Fruit fly (Drosophila melanogaster) whole organism, embryonic: ENCODE data around the gene synr.

Source experiments
- Blimp-1 ChIP-seq: fragments of 200-800 bp; sonication (Bioruptor generic); optimal IDR thresholded peaks from 3 replicates; lab custom pipeline; 2018; ENCODE audit warnings: missing biosample characterization, missing genetic modification characterization, mild to moderate bottlenecking, moderate library complexity, missing genetic modification reagents
- CG10979 ChIP-seq: fragments of 200-800 bp; sonication (Bioruptor generic); optimal IDR thresholded peaks from 2 replicates; lab custom pipeline; 2018; ENCODE audit warnings: missing biosample characterization, mild to moderate bottlenecking, missing genetic modification characterization, moderate library complexity
- CG11456 ChIP-seq: fragments of 200-800 bp; sonication (Bioruptor generic); IDR thresholded peaks from 3 replicates; pipeline ENCODE4 v1.3.6; 2022; ENCODE audit warnings: missing biosample characterization, missing genetic modification characterization
- CG13287 ChIP-seq: fragments of 200-800 bp; sonication (Bioruptor generic); IDR thresholded peaks from 2 replicates; pipeline ENCODE4 v1.3.6; 2022; ENCODE audit warnings: missing biosample characterization, missing genetic modification characterization; ENCODE audit not compliant: partially characterized antibody
- CG13624 ChIP-seq: fragments of 200-800 bp; sonication (Bioruptor generic); optimal IDR thresholded peaks from 2 replicates; lab custom pipeline; 2016; ENCODE audit warnings: missing biosample characterization, missing genetic modification characterization
- CG14014 ChIP-seq: fragments of 200-800 bp; sonication (Bioruptor generic); IDR thresholded peaks from 2 replicates; pipeline ENCODE4 v1.3.6; 2022; ENCODE audit warnings: missing biosample characterization, missing genetic modification characterization
- CG15011 ChIP-seq: fragments of 200-800 bp; sonication (Bioruptor generic); optimal IDR thresholded peaks from 3 replicates; lab custom pipeline; 2018; ENCODE audit warnings: missing biosample characterization, mild to moderate bottlenecking, missing genetic modification characterization
- CG16813 ChIP-seq: fragments of 200-800 bp; sonication (Bioruptor generic); IDR thresholded peaks from 3 replicates; pipeline ENCODE4 v1.3.6; 2022; ENCODE audit warnings: missing biosample characterization, missing genetic modification characterization; ENCODE audit not compliant: partially characterized antibody
- CG16815 ChIP-seq: fragments of 200-800 bp; sonication (Bioruptor generic); optimal IDR thresholded peaks from 3 replicates; lab custom pipeline; 2017; ENCODE audit warnings: missing biosample characterization, mild to moderate bottlenecking, missing genetic modification characterization
- CG17186 ChIP-seq: fragments of 200-800 bp; sonication (Bioruptor generic); optimal IDR thresholded peaks from 3 replicates; lab custom pipeline; 2017; ENCODE audit warnings: missing biosample characterization, missing genetic modification reagents, missing genetic modification characterization
- CG17385 ChIP-seq: fragments of 200-800 bp; sonication (Bioruptor generic); optimal IDR thresholded peaks from 3 replicates; lab custom pipeline; 2018; ENCODE audit warnings: missing biosample characterization, mild to moderate bottlenecking, missing genetic modification characterization
- CG31441 ChIP-seq: fragments of 200-800 bp; sonication (Bioruptor generic); IDR thresholded peaks from 2 replicates; pipeline ENCODE4 v1.3.6; 2022; ENCODE audit warnings: missing biosample characterization, missing genetic modification characterization
- CG34422 ChIP-seq: fragments of 200-800 bp; sonication (Bioruptor generic); IDR thresholded peaks from 3 replicates; pipeline ENCODE4 v1.3.6; 2022; ENCODE audit warnings: missing biosample characterization, missing genetic modification characterization
- CG3726 ChIP-seq: fragments of 200-800 bp; sonication (Bioruptor generic); IDR thresholded peaks from 3 replicates; pipeline ENCODE4, ENCODE4 v1.3.6; 2022; ENCODE audit warnings: missing biosample characterization, missing genetic modification characterization
- CG4617 ChIP-seq: fragments of 200-800 bp; sonication (Bioruptor generic); optimal IDR thresholded peaks from 3 replicates; lab custom pipeline; 2016; ENCODE audit warnings: missing biosample characterization, missing genetic modification characterization, borderline replicate concordance
- CG8281 ChIP-seq: fragments of 200-800 bp; sonication (Bioruptor generic); optimal IDR thresholded peaks from 2 replicates; lab custom pipeline; 2018; ENCODE audit warnings: missing biosample characterization, mild to moderate bottlenecking, missing genetic modification characterization, moderate library complexity
- CG9817 ChIP-seq: fragments of 200-800 bp; sonication (Bioruptor generic); optimal IDR thresholded peaks from 2 replicates; lab custom pipeline; 2018; ENCODE audit warnings: missing biosample characterization, mild to moderate bottlenecking, missing genetic modification characterization, moderate library complexity
- Dek ChIP-seq: fragments of 200-800 bp; sonication (Bioruptor generic); optimal IDR thresholded peaks from 3 replicates; lab custom pipeline; 2019; ENCODE audit warnings: missing biosample characterization, mild to moderate bottlenecking, missing genetic modification characterization, moderate library complexity
- Ets97D ChIP-seq: fragments of 200-800 bp; sonication (Bioruptor generic); optimal IDR thresholded peaks from 3 replicates; lab custom pipeline; 2016; ENCODE audit warnings: missing biosample characterization, missing genetic modification characterization
- Fer1 ChIP-seq: fragments of 200-800 bp; sonication (Bioruptor generic); optimal IDR thresholded peaks from 2 replicates; lab custom pipeline; 2017; ENCODE audit warnings: missing biosample characterization, mild to moderate bottlenecking, missing genetic modification characterization
- Hr51 ChIP-seq, 2 experiments: fragments of 200-800 bp; sonication (Bioruptor generic); optimal IDR thresholded peaks; 2 replicates in 1 of 2; 3 replicates in 1 of 2; lab custom pipeline; 2016 to 2018; ENCODE audit warnings: missing biosample characterization in 2 of 2, missing genetic modification characterization in 2 of 2, mild to moderate bottlenecking in 1 of 2, moderate library complexity in 1 of 2
- Hr78 ChIP-seq, 2 experiments: fragments of 200-800 bp in 1 of 2; fragments of >200 bp in 1 of 2; sonication (Bioruptor generic) in 1 of 2; optimal IDR thresholded peaks; 2 replicates each; lab custom pipeline; 2017 to 2019; ENCODE audit warnings: missing biosample characterization in 2 of 2, missing genetic modification characterization in 2 of 2, mild to moderate bottlenecking in 1 of 2, moderate library complexity in 1 of 2
- Mes4 ChIP-seq: fragments of 200-800 bp; sonication (Bioruptor generic); optimal IDR thresholded peaks from 2 replicates; lab custom pipeline; 2016; ENCODE audit warnings: missing biosample characterization, missing genetic modification characterization
- Sox100B ChIP-seq: fragments of 200-800 bp; sonication (Bioruptor generic); optimal IDR thresholded peaks from 3 replicates; lab custom pipeline; 2018; ENCODE audit warnings: missing biosample characterization, mild to moderate bottlenecking, missing genetic modification characterization
- Tbp ChIP-seq: fragments of >200 bp; optimal IDR thresholded peaks from 2 replicates; lab custom pipeline; 2018; ENCODE audit warnings: missing biosample characterization, missing genetic modification characterization
- Trl ChIP-seq, 3 experiments: fragments of >200 bp in 2 of 3; fragments of 200-800 bp in 1 of 3; sonication (Bioruptor generic) in 1 of 3; optimal IDR thresholded peaks; 2 replicates in 1 of 3; 3 replicates in 2 of 3; lab custom pipeline; 2016 to 2017; ENCODE audit warnings: missing biosample characterization in 1 of 3, missing genetic modification characterization in 1 of 3
- abd-A ChIP-seq: fragments of 200-800 bp; sonication (Bioruptor generic); optimal IDR thresholded peaks from 3 replicates; lab custom pipeline; 2019; ENCODE audit warnings: missing biosample characterization, mild to moderate bottlenecking, missing genetic modification characterization, moderate library complexity
- al ChIP-seq: fragments of 200-800 bp; sonication (Bioruptor generic); IDR thresholded peaks from 2 replicates; pipeline ENCODE4 v1.3.6; 2022; ENCODE audit warnings: missing biosample characterization, missing genetic modification characterization
- ap ChIP-seq: fragments of 200-800 bp; sonication (Bioruptor generic); IDR thresholded peaks from 2 replicates; pipeline ENCODE4 v1.3.6; 2022; ENCODE audit warnings: missing biosample characterization, missing genetic modification characterization
- bcd ChIP-seq: fragments of 200-800 bp; sonication (Bioruptor generic); optimal IDR thresholded peaks from 2 replicates; lab custom pipeline; 2017; ENCODE audit warnings: missing biosample characterization, mild to moderate bottlenecking, missing genetic modification characterization
- cg ChIP-seq: fragments of 200-800 bp; sonication (Bioruptor generic); optimal IDR thresholded peaks from 3 replicates; lab custom pipeline; 2019; ENCODE audit warnings: missing biosample characterization, mild to moderate bottlenecking, missing genetic modification characterization, moderate library complexity
- chif ChIP-seq, 2 experiments: fragments of 200-800 bp; sonication (Bioruptor generic); optimal IDR thresholded peaks; 3 replicates each; lab custom pipeline; 2016; ENCODE audit warnings: missing biosample characterization in 2 of 2, missing genetic modification characterization in 2 of 2
- croc ChIP-seq: fragments of 200-800 bp; sonication (Bioruptor generic); conservative IDR thresholded peaks from 3 replicates; pipeline ENCODE4 v1.3.6; 2022; ENCODE audit warnings: missing biosample characterization, missing genetic modification characterization
- gcm ChIP-seq: fragments of 200-800 bp; sonication (Bioruptor generic); optimal IDR thresholded peaks from 2 replicates; lab custom pipeline; 2019; ENCODE audit warnings: missing biosample characterization, mild to moderate bottlenecking, missing genetic modification characterization, moderate library complexity
- hkb ChIP-seq, 2 experiments: fragments of 200-800 bp in 1 of 2; fragments of >200 bp in 1 of 2; sonication (Bioruptor generic) in 1 of 2; IDR thresholded peaks in 1 of 2; optimal IDR thresholded peaks in 1 of 2; 2 replicates each; pipeline versions ENCODE4 v1.3.6 to Lab custom; 2017 to 2022; ENCODE audit warnings: missing biosample characterization in 1 of 2, missing genetic modification characterization in 1 of 2
- insv ChIP-seq, 2 experiments: fragments of 200-800 bp; sonication (Bioruptor generic); optimal IDR thresholded peaks; 3 replicates each; lab custom pipeline; 2016 to 2018; ENCODE audit warnings: missing biosample characterization in 2 of 2, missing genetic modification characterization in 2 of 2
- jing ChIP-seq: fragments of 200-800 bp; sonication (Bioruptor generic); optimal IDR thresholded peaks from 2 replicates; lab custom pipeline; 2018; ENCODE audit warnings: missing biosample characterization, mild to moderate bottlenecking, missing genetic modification characterization
- kay ChIP-seq: fragments of 200-800 bp; sonication (Bioruptor generic); optimal IDR thresholded peaks from 2 replicates; lab custom pipeline; 2016; ENCODE audit warnings: missing biosample characterization, missing genetic modification characterization
- kni ChIP-seq: fragments of 200-800 bp; sonication (Bioruptor generic); optimal IDR thresholded peaks from 3 replicates; lab custom pipeline; 2017; ENCODE audit warnings: mild to moderate bottlenecking, missing biosample characterization, missing genetic modification reagents, missing genetic modification characterization
- maf-S ChIP-seq: fragments of 200-800 bp; sonication (Bioruptor generic); optimal IDR thresholded peaks from 2 replicates; lab custom pipeline; 2016; ENCODE audit warnings: missing biosample characterization, missing genetic modification characterization
- pho ChIP-seq: fragments of 200-800 bp; sonication (Bioruptor generic); optimal IDR thresholded peaks from 2 replicates; lab custom pipeline; 2016; ENCODE audit warnings: missing biosample characterization, missing genetic modification characterization
- phol ChIP-seq: fragments of 200-800 bp; sonication (Bioruptor generic); optimal IDR thresholded peaks from 3 replicates; lab custom pipeline; 2018; ENCODE audit warnings: missing biosample characterization, mild to moderate bottlenecking, missing genetic modification characterization, moderate library complexity
- sd ChIP-seq: fragments of 200-800 bp; sonication (Bioruptor generic); optimal IDR thresholded peaks from 3 replicates; lab custom pipeline; 2018; ENCODE audit warnings: missing biosample characterization, mild to moderate bottlenecking, missing genetic modification characterization, moderate library complexity
- slbo ChIP-seq: fragments of 200-800 bp; sonication (Bioruptor generic); IDR thresholded peaks from 2 replicates; pipeline ENCODE4 v1.3.6; 2022; ENCODE audit warnings: missing biosample characterization, missing genetic modification characterization
- tap ChIP-seq: fragments of 200-800 bp; optimal IDR thresholded peaks from 3 replicates; lab custom pipeline; 2019; ENCODE audit warnings: missing biosample characterization, mild to moderate bottlenecking, missing genetic modification characterization, moderate library complexity
- tin ChIP-seq: fragments of 200-800 bp; sonication (Bioruptor generic); optimal IDR thresholded peaks from 3 replicates; lab custom pipeline; 2016; ENCODE audit warnings: missing biosample characterization, missing genetic modification characterization
- tx ChIP-seq: fragments of 200-800 bp; sonication (Bioruptor generic); optimal IDR thresholded peaks from 2 replicates; lab custom pipeline; 2016; ENCODE audit warnings: missing biosample characterization, missing genetic modification characterization
- usp ChIP-seq: fragments of >200 bp; optimal IDR thresholded peaks from 2 replicates; lab custom pipeline; 2017; ENCODE audit warnings: missing biosample characterization, missing genetic modification characterization
- wdn ChIP-seq: fragments of 200-800 bp; sonication (Bioruptor generic); IDR thresholded peaks from 2 replicates; pipeline ENCODE4 v1.3.6; 2022; ENCODE audit warnings: missing biosample characterization, missing genetic modification characterization

The synr gene

DNA sequence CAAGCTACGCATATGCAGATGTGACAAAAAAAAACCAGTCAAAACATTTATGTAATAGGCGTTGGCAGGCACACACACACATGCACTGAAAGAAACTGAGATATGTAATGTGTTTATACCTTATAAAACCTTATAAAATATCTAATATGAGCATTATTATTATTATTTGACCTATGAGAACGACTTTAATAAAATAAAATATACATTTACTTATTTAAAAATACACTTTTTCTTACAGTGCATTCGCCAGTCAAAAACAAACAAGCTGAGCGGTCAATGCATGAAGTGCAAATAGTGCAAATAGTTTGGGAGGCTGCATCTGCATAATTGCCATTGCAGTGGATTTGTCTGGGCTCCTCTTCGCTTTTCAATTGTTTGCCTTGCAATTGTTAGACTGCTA, 34.6 kb upstream of the synr start (continued):
- TF ChIP-seq Hr78 (GFP tag; optimal IDR thresholded peaks at IDR 0.05; lab: Kevin White, UChicago) (peak in 1 of 2 experiments; percentile 67), CG14014 (peak; percentile 49; the same call in 1 of the 2 replicates), usp (GFP tag; lab: Kevin White, UChicago) (no peak), CG4617 (peak; percentile 11), CG11456 (GFP tag; lab: Robert Waterston, UW) (no peak), tap (tag; lab: Kevin White, UChicago) (peak; percentile 80), CG3726 (GFP tag; lab: Robert Waterston, UW) (peak; percentile 69; the same call in 1 of the 3 replicates), al (GFP tag; lab: Robert Waterston, UW) (no peak), wdn (GFP tag; lab: Robert Waterston, UW) (no peak), hkb (optimal IDR thresholded peaks at IDR 0.05; lab: Kevin White, UChicago) (no peak), hkb (GFP tag; IDR thresholded peaks at IDR 0.05; lab: Robert Waterston, UW) (peak; percentile 94), cg (GFP tag; lab: Kevin White, UChicago) (no peak), Tbp (GFP tag; lab: Kevin White, UChicago) (no peak), tin (GFP tag; lab: Kevin White, UChicago) (peak; percentile 53), Sox100B (peak; percentile 87), Dek (tag; lab: Kevin White, UChicago) (peak; percentile 55), Blimp-1 (GFP tag; lab: Kevin White, UChicago) (peak; percentile 76), abd-A (tag; lab: Kevin White, UChicago) (no peak), bcd (GFP tag; lab: Kevin White, UChicago) (peak; percentile 31), insv (GFP tag; optimal IDR thresholded peaks at IDR 0.05; lab: Kevin White, UChicago) (no peak), slbo (GFP tag; lab: Robert Waterston, UW) (peak; percentile 49; the same call in 1 of the 2 replicates), CG15011 (GFP tag; lab: Kevin White, UChicago) (peak; percentile 30), Mes4 (GFP tag; lab: Kevin White, UChicago) (no peak), CG8281 (tag; lab: Kevin White, UChicago) (peak; percentile 59), phol (tag; lab: Kevin White, UChicago) (peak; percentile 82), CG13624 (GFP tag; lab: Kevin White, UChicago) (no peak), kni (no peak), Ets97D (GFP tag; lab: Kevin White, UChicago) (no peak), CG16813 (GFP tag; lab: Robert Waterston, UW) (no peak), croc (GFP tag; lab: Robert Waterston, UW) (peak; percentile 17; the same call in 2 of the 3 replicates), tx (no peak), kay (no peak), CG9817 (tag; lab: Kevin White, UChicago) (peak; percentile 21), CG17385 (GFP tag; lab: Kevin White, UChicago) (peak; percentile 79), sd (tag; lab: Kevin White, UChicago) (peak; percentile 25), CG17186 (no peak), maf-S (GFP tag; lab: Kevin White, UChicago) (no peak), Trl (optimal IDR thresholded peaks at IDR 0.05; lab: Kevin White, UChicago) (no peak), Trl (GFP tag; optimal IDR thresholded peaks at IDR 0.05; lab: Kevin White, UChicago) (no peak), CG13287 (GFP tag; lab: Robert Waterston, UW) (no peak), gcm (peak; percentile 83), Fer1 (GFP tag; lab: Kevin White, UChicago) (peak; percentile 79), ap (GFP tag; lab: Robert Waterston, UW) (peak; percentile 61), CG34422 (GFP tag; lab: Robert Waterston, UW) (no peak), jing (peak; percentile 56), chif (GFP tag; optimal IDR thresholded peaks at IDR 0.05; lab: Kevin White, UChicago) (peak in 1 of 2 experiments; percentile 22), CG10979 (tag; lab: Kevin White, UChicago) (peak; percentile 63), CG31441 (peak; percentile 93), Hr51 (GFP tag; optimal IDR thresholded peaks at IDR 0.05; lab: Kevin White, UChicago) (peak in 1 of 2 experiments; percentile 95), pho (GFP tag; lab: Kevin White, UChicago) (no peak), CG16815 (GFP tag; lab: Kevin White, UChicago) (no peak)
